Worm (Caenorhabditis elegans): ENCODE data around the gene sinh-1.

DNA sequence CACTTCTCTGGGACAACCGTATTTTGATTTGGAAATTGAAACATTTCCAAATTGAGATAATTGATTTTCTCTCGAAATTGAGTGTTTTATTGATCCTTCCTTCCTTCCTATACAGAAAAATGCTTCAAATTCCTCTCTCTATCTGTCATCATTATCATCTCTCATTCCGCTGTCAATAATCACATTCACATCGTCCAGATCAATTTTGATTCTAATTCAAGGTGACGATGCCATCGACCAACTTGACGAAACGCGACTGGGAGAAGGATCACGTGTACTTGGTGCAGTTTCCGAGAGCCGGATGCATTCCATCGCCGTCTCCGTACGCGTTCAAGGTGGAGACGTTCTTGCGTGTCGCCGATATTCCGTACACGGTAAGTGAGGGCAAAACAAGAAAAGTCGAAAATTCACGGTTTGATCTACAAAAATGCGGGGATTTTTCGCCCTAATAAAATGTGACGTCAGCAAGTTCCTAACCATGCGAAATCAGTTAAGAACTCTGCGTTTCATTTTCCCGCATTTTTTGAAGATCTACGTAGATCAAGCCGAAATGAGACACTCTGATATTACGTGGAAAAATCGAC lies 36.0 kb downstream of the sinh-1 start, which contains the start of gene faxc-1:
- TF ChIP-seq hmg-11 (tag; optimal IDR thresholded peaks at IDR 0.05) (no peak), snpc-4 (tag; optimal IDR thresholded peaks at IDR 0.05) (no peak), fkh-10 (GFP tag; optimal IDR thresholded peaks at IDR 0.05) (no peak), elt-3 (tag; optimal IDR thresholded peaks at IDR 0.05) (no peak), jun-1 (tag; optimal IDR thresholded peaks at IDR 0.05) (no peak), nhr-25 (tag; optimal IDR thresholded peaks at IDR 0.05) (peak; percentile 22), lin-39 (tag; optimal IDR thresholded peaks at IDR 0.05) (no peak), aly-2 (tag; optimal IDR thresholded peaks at IDR 0.05) (no peak), ceh-28 (tag; optimal IDR thresholded peaks at IDR 0.05) (no peak), tbx-2 (tag; optimal IDR thresholded peaks at IDR 0.05) (no peak)

Data from whole organism, L3 larva.